Fruit fly (Drosophila melanogaster) whole organism, embryonic: ENCODE results near the gene Crg-1.

Experiments used
- CG12659 ChIP-seq: fragments of 200-800 bp; sonication (Bioruptor generic); optimal IDR thresholded peaks from 3 replicates; lab custom pipeline; 2017; ENCODE audit warnings: mild to moderate bottlenecking, missing biosample characterization, missing genetic modification reagents, missing genetic modification characterization
- CG13775 ChIP-seq: fragments of 200-800 bp; sonication (Bioruptor generic); optimal IDR thresholded peaks from 3 replicates; lab custom pipeline; 2017; ENCODE audit warnings: missing biosample characterization, mild to moderate bottlenecking, missing genetic modification characterization
- CG3163 ChIP-seq: fragments of 200-800 bp; sonication (Bioruptor generic); optimal IDR thresholded peaks from 3 replicates; lab custom pipeline; 2016; ENCODE audit warnings: missing biosample characterization, missing genetic modification characterization
- CG8388 ChIP-seq: fragments of 200-800 bp; sonication (Bioruptor generic); optimal IDR thresholded peaks from 2 replicates; lab custom pipeline; 2019; ENCODE audit warnings: missing biosample characterization, mild to moderate bottlenecking, missing genetic modification characterization, moderate library complexity
- bsh ChIP-seq, 2 experiments: fragments of 200-800 bp; sonication (Bioruptor generic); optimal IDR thresholded peaks; 2 replicates each; lab custom pipeline; 2017 to 2018; ENCODE audit warnings: mild to moderate bottlenecking in 2 of 2, missing biosample characterization in 2 of 2, missing genetic modification characterization in 2 of 2, moderate library complexity in 1 of 2
- ci ChIP-seq: fragments of 200-800 bp; sonication (Bioruptor generic); IDR thresholded peaks from 3 replicates; pipeline ENCODE4 v1.3.6; 2022; ENCODE audit warnings: missing biosample characterization, missing genetic modification characterization

- TF ChIP-seq CG13775 (GFP tag; lab: Kevin White, UChicago), result no peak
- no peak for TF ChIP-seq CG8388 (GFP tag; lab: Kevin White, UChicago)
- TF ChIP-seq bsh (GFP tag; optimal IDR thresholded peaks at IDR 0.05; lab: Kevin White, UChicago), result no peak
- TF ChIP-seq CG12659 (GFP tag; lab: Kevin White, UChicago), result no peak
- TF ChIP-seq CG3163 (GFP tag; lab: Kevin White, UChicago), result no peak
- TF ChIP-seq ci (GFP tag; lab: Robert Waterston, UW), result no peak
These were observed 34.9 kb downstream of the Crg-1 start, which contains the start of gene CG2901 for dm6 chrX:3827897-3828296.
